Worm (Caenorhabditis elegans) whole organism, young adult: ENCODE results near the gene T16G12.3.

Experiments
- B0019.2 ChIP-seq: fragments of 200-800 bp; sonication (Bioruptor generic); conservative IDR thresholded peaks from 2 replicates; pipeline ENCODE4 v1.3.6; 2022; ENCODE audit warnings: missing genetic modification reagents, missing genetic modification characterization, missing compliant biosample characterization
- B0035.1 ChIP-seq: sonication (generic microtip); optimal IDR thresholded peaks from 2 replicates; lab custom pipeline; 2016; ENCODE audit warnings: missing genetic modification characterization, mild to moderate bottlenecking, missing compliant biosample characterization, missing genotype, missing genetic modification reagents
- C06A6.2 ChIP-seq: fragments of 200-800 bp; sonication (Bioruptor generic); conservative IDR thresholded peaks from 2 replicates; pipeline ENCODE4 v1.3.6; 2022; ENCODE audit warnings: missing genetic modification characterization, missing compliant biosample characterization
- D2030.7 ChIP-seq: fragments of 200-800 bp; sonication (Bioruptor generic); IDR thresholded peaks from 2 replicates; pipeline ENCODE4 v1.3.6; 2022; ENCODE audit warnings: missing genetic modification reagents, missing genetic modification characterization, missing compliant biosample characterization
- F33H1.4 ChIP-seq: fragments of 200-800 bp; sonication (Bioruptor generic); IDR thresholded peaks from 2 replicates; pipeline ENCODE4 v1.3.6; 2022; ENCODE audit warnings: missing genetic modification reagents, missing genetic modification characterization, missing compliant biosample characterization
- F37B4.10 ChIP-seq: fragments of 200-800 bp; sonication (Bioruptor generic); IDR thresholded peaks from 2 replicates; pipeline ENCODE4 v1.3.6; 2022; ENCODE audit warnings: missing genetic modification characterization, missing compliant biosample characterization
- F49E8.2 ChIP-seq: sonication (generic microtip); optimal IDR thresholded peaks from 3 replicates; lab custom pipeline; 2017; ENCODE audit warnings: missing genetic modification characterization, mild to moderate bottlenecking, missing compliant biosample characterization, antibody characterized with exemption, moderate library complexity; ENCODE audit not compliant: insufficient read depth
- K11D2.4 ChIP-seq: fragments of 200-800 bp; sonication (Bioruptor generic); IDR thresholded peaks from 2 replicates; pipeline ENCODE4 v1.3.6; 2022; ENCODE audit warnings: missing genetic modification reagents, missing genetic modification characterization, missing compliant biosample characterization
- K12H6.12 ChIP-seq: fragments of 200-800 bp; sonication (Bioruptor generic); optimal IDR thresholded peaks from 2 replicates; lab custom pipeline; 2018; ENCODE audit warnings: mild to moderate bottlenecking, missing genetic modification characterization, missing compliant biosample characterization
- Y53G8AR.9 ChIP-seq: fragments of 200-800 bp; sonication (Bioruptor generic); conservative IDR thresholded peaks from 2 replicates; pipeline ENCODE4 v1.3.6; 2022; ENCODE audit warnings: missing genetic modification reagents, missing genetic modification characterization, missing compliant biosample characterization
- Y56A3A.18 ChIP-seq: fragments of 200-800 bp; sonication (Bioruptor generic); IDR thresholded peaks from 2 replicates; pipeline ENCODE4 v1.3.6; 2022; ENCODE audit warnings: missing genetic modification reagents, missing genetic modification characterization, missing compliant biosample characterization
- attf-3 ChIP-seq: fragments of 200-800 bp; sonication (Bioruptor generic); conservative IDR thresholded peaks from 2 replicates; pipeline ENCODE4 v1.3.6; 2022; ENCODE audit warnings: missing genetic modification reagents, missing genetic modification characterization, missing compliant biosample characterization
- attf-6 ChIP-seq: fragments of 200-800 bp; sonication (Bioruptor generic); IDR thresholded peaks from 2 replicates; pipeline ENCODE4 v1.3.6; 2022; ENCODE audit warnings: missing genetic modification reagents, missing genetic modification characterization, missing compliant biosample characterization
- bed-2 ChIP-seq: fragments of 200-800 bp; sonication (Bioruptor generic); IDR thresholded peaks from 2 replicates; pipeline ENCODE4 v1.3.6; 2022; ENCODE audit warnings: missing genetic modification reagents, missing genetic modification characterization, missing compliant biosample characterization
- cebp-2 ChIP-seq: fragments of 200-800 bp; sonication (Bioruptor generic); IDR thresholded peaks from 2 replicates; pipeline ENCODE4 v1.3.6; 2022; ENCODE audit warnings: missing genetic modification characterization, missing compliant biosample characterization
- ceh-40 ChIP-seq: fragments of 200-800 bp; sonication (Bioruptor generic); IDR thresholded peaks from 2 replicates; pipeline ENCODE4 v1.3.6; 2022; ENCODE audit warnings: missing genetic modification characterization, missing compliant biosample characterization
- die-1 ChIP-seq: sonication (generic microtip); optimal IDR thresholded peaks from 2 replicates; lab custom pipeline; 2016; ENCODE audit warnings: missing genotype, mild to moderate bottlenecking, missing genetic modification characterization, missing compliant biosample characterization
- dpff-1 ChIP-seq: sonication (generic microtip); optimal IDR thresholded peaks from 2 replicates; lab custom pipeline; 2017; ENCODE audit warnings: mild to moderate bottlenecking, missing genetic modification characterization, missing compliant biosample characterization
- fkh-3 ChIP-seq: sonication (generic microtip); optimal IDR thresholded peaks from 2 replicates; lab custom pipeline; 2016; ENCODE audit warnings: mild to moderate bottlenecking, missing genetic modification characterization, missing compliant biosample characterization
- gei-17 ChIP-seq: fragments of 200-800 bp; sonication (Bioruptor generic); optimal IDR thresholded peaks from 2 replicates; lab custom pipeline; 2018; ENCODE audit warnings: mild to moderate bottlenecking, missing genetic modification characterization, missing compliant biosample characterization
- him-1 ChIP-seq: sonication (generic microtip); optimal IDR thresholded peaks from 2 replicates; lab custom pipeline; 2016; ENCODE audit warnings: missing genotype, missing genetic modification reagents, missing genetic modification characterization, missing compliant biosample characterization
- hlh-26 ChIP-seq: fragments of 200-800 bp; sonication (Bioruptor generic); conservative IDR thresholded peaks from 2 replicates; pipeline ENCODE4 v1.3.6; 2022; ENCODE audit warnings: missing genetic modification reagents, missing genetic modification characterization, missing compliant biosample characterization
- hmg-1.2 ChIP-seq: fragments of 200-800 bp; sonication (Bioruptor generic); IDR thresholded peaks from 2 replicates; pipeline ENCODE4 v1.3.6; 2022; ENCODE audit warnings: missing genetic modification reagents, missing genetic modification characterization, missing compliant biosample characterization
- lsy-27 ChIP-seq: sonication (generic microtip); optimal IDR thresholded peaks from 2 replicates; lab custom pipeline; 2017; ENCODE audit warnings: missing genetic modification characterization, mild to moderate bottlenecking, missing compliant biosample characterization, antibody characterized with exemption, missing genotype, borderline replicate concordance; ENCODE audit not compliant: insufficient read depth
- mxl-1 ChIP-seq: sonication (generic microtip); optimal IDR thresholded peaks from 2 replicates; lab custom pipeline; 2016; ENCODE audit warnings: missing genetic modification characterization, missing compliant biosample characterization
- nfyb-1 ChIP-seq: fragments of 200-800 bp; sonication (Bioruptor generic); IDR thresholded peaks from 2 replicates; pipeline ENCODE4 v1.3.6; 2022; ENCODE audit warnings: missing genetic modification reagents, missing genetic modification characterization, missing compliant biosample characterization
- nhr-80 ChIP-seq: sonication (generic microtip); optimal IDR thresholded peaks from 2 replicates; lab custom pipeline; 2016; ENCODE audit warnings: missing genetic modification characterization, missing compliant biosample characterization
- nhr-90 ChIP-seq: sonication (generic microtip); optimal IDR thresholded peaks from 2 replicates; lab custom pipeline; 2016; ENCODE audit warnings: missing genotype, mild to moderate bottlenecking, missing genetic modification characterization, missing compliant biosample characterization
- pha-4 ChIP-seq: fragments of 150-350 bp; sonication (generic microtip); optimal IDR thresholded peaks from 2 replicates; lab custom pipeline; 2014; ENCODE audit warnings: missing biosample characterization, missing genetic modification reagents, missing genetic modification characterization
- rec-8 ChIP-seq, 2 experiments: sonication (generic microtip); optimal IDR thresholded peaks; 2 replicates each; lab custom pipeline; 2016; ENCODE audit warnings: mild to moderate bottlenecking in 2 of 2, missing genetic modification characterization in 2 of 2, missing genetic modification reagents in 2 of 2, missing genotype in 2 of 2, missing biosample characterization in 1 of 2, missing compliant biosample characterization in 1 of 2, moderate library complexity in 1 of 2
- repo-1 ChIP-seq: sonication (generic microtip); optimal IDR thresholded peaks from 2 replicates; lab custom pipeline; 2017; ENCODE audit warnings: mild to moderate bottlenecking, missing genetic modification characterization, missing compliant biosample characterization
- snpc-1.3 ChIP-seq: sonication (generic microtip); optimal IDR thresholded peaks from 2 replicates; lab custom pipeline; 2017; ENCODE audit warnings: missing genetic modification characterization, mild to moderate bottlenecking, missing compliant biosample characterization, antibody characterized with exemption, moderate library complexity, missing genotype, missing genetic modification reagents; ENCODE audit not compliant: insufficient read depth
- unc-130 ChIP-seq: sonication (generic microtip); optimal IDR thresholded peaks from 2 replicates; lab custom pipeline; 2016; ENCODE audit warnings: missing genetic modification reagents, missing genetic modification characterization, missing compliant biosample characterization
- xnd-1 ChIP-seq: sonication (generic microtip); optimal IDR thresholded peaks from 2 replicates; lab custom pipeline; 2016; ENCODE audit warnings: missing genotype, missing genetic modification reagents, missing genetic modification characterization, missing compliant biosample characterization
- ztf-18 ChIP-seq: sonication (generic microtip); optimal IDR thresholded peaks from 2 replicates; lab custom pipeline; 2016; ENCODE audit warnings: missing genotype, mild to moderate bottlenecking, missing genetic modification characterization, missing compliant biosample characterization
- ztf-22 ChIP-seq: fragments of 200-800 bp; sonication (Bioruptor generic); optimal IDR thresholded peaks from 2 replicates; lab custom pipeline; 2018; ENCODE audit warnings: mild to moderate bottlenecking, missing genetic modification characterization, moderate library complexity, missing compliant biosample characterization
- ztf-26 ChIP-seq: sonication (generic microtip); optimal IDR thresholded peaks from 2 replicates; lab custom pipeline; 2017; ENCODE audit warnings: missing genetic modification characterization, missing compliant biosample characterization
- ztf-6 ChIP-seq: fragments of 200-800 bp; sonication (Bioruptor generic); IDR thresholded peaks from 2 replicates; pipeline ENCODE4 v1.3.6; 2022; ENCODE audit warnings: missing genetic modification reagents, missing genetic modification characterization, missing compliant biosample characterization

Gene T16G12.3

ce11 chrIII:10037150-10037549 is 13.3 kb upstream of the T16G12.3 start, which contains the start of gene M04D8.7:
M04D8.7 (plus strand) TSS chrIII:10037450.
- no peak for TF ChIP-seq F49E8.2
- no peak for TF ChIP-seq C06A6.2
- TF ChIP-seq, all 124 proteins: peak for 0

- no peak for TF ChIP-seq Y53G8AR.9 (GFP tag; lab: Robert Waterston, UW)
- no peak for TF ChIP-seq ztf-6
- no peak for TF ChIP-seq hlh-26 (GFP tag; lab: Robert Waterston, UW)
- TF ChIP-seq fkh-3 (tag; lab: Kevin White, UChicago): no peak
- TF ChIP-seq D2030.7 (GFP tag; lab: Robert Waterston, UW): no peak
- no peak for TF ChIP-seq Y56A3A.18 (GFP tag; lab: Robert Waterston, UW)
- TF ChIP-seq him-1: no peak
- TF ChIP-seq gei-17 (GFP tag; lab: Kevin White, UChicago): no peak
- TF ChIP-seq die-1 (tag; lab: Kevin White, UChicago): no peak
- TF ChIP-seq rec-8 (tag; optimal IDR thresholded peaks at IDR 0.05; lab: Kevin White, UChicago): no peak
- TF ChIP-seq repo-1 (tag; lab: Kevin White, UChicago): no peak
- TF ChIP-seq C06A6.2: no peak
- TF ChIP-seq F49E8.2: no peak
- TF ChIP-seq bed-2: no peak
- TF ChIP-seq attf-6: no peak
Measured at ce11 chrIII:10040013-10040412, 10.4 kb upstream of the T16G12.3 start, which contains the start of gene T16G12.7. T16G12.7 (minus strand) TSS chrIII:10040113.

ce11 chrIII:10049682-10050081 is 739 bp upstream of the T16G12.3 start, which contains the start of gene T16G12.1:
T16G12.1 (minus strand) TSS chrIII:10049857.
- TF ChIP-seq ztf-18 (tag; lab: Kevin White, UChicago): no peak
- peak; percentile 68 for TF ChIP-seq nhr-80 (tag; lab: Kevin White, UChicago)

ce11 chrIII:10053312-10053711 is 2.9 kb downstream of the T16G12.3 start, which contains the start of gene T16G12.12:
T16G12.12 (plus strand) TSS chrIII:10053612.
- peak; percentile 12; the same call in 1 of the 2 replicates for TF ChIP-seq F33H1.4 (GFP tag; lab: Robert Waterston, UW)

- TF ChIP-seq lsy-27: no peak
- no peak for TF ChIP-seq xnd-1
- TF ChIP-seq hmg-1.2 (GFP tag; lab: Robert Waterston, UW): no peak
- no peak for TF ChIP-seq K12H6.12 (tag; lab: Kevin White, UChicago)
- TF ChIP-seq attf-3 (GFP tag; lab: Robert Waterston, UW): no peak
- TF ChIP-seq B0035.1 (tag; lab: Kevin White, UChicago): no peak
- TF ChIP-seq cebp-2: no peak
- no peak for TF ChIP-seq attf-6
- no peak for TF ChIP-seq ztf-18 (tag; lab: Kevin White, UChicago)
- no peak for TF ChIP-seq D2030.7 (GFP tag; lab: Robert Waterston, UW)
- no peak for TF ChIP-seq pha-4 (tag; lab: Kevin White, UChicago)
- no peak for TF ChIP-seq unc-130 (GFP tag; lab: Kevin White, UChicago)
- no peak for TF ChIP-seq F37B4.10 (GFP tag; lab: Robert Waterston, UW)
- no peak for TF ChIP-seq nfyb-1
- no peak for TF ChIP-seq dpff-1 (tag; lab: Kevin White, UChicago)
- TF ChIP-seq, all 124 proteins: peak for 0
Measured at ce11 chrIII:10056033-10056432, 5.6 kb downstream of the T16G12.3 start, which contains the start of gene T16G12.10. T16G12.10 (minus strand) TSS chrIII:10056133.

- no peak for TF ChIP-seq nhr-80 (tag; lab: Kevin White, UChicago)
- no peak for TF ChIP-seq ceh-40 (GFP tag; lab: Robert Waterston, UW)
- no peak for TF ChIP-seq B0019.2 (GFP tag; lab: Robert Waterston, UW)
- no peak for TF ChIP-seq mxl-1
- TF ChIP-seq snpc-1.3 (tag; lab: Kevin White, UChicago): no peak
- no peak for TF ChIP-seq ztf-22
- TF ChIP-seq K11D2.4: no peak
- no peak for TF ChIP-seq nhr-90
- TF ChIP-seq ztf-26 (tag; lab: Kevin White, UChicago): no peak
Measured at ce11 chrIII:10057518-10057917, 7.1 kb downstream of the T16G12.3 start, which contains the start of gene T16G12.4. T16G12.4 (plus strand) TSS chrIII:10057818.
